Fruit fly (Drosophila melanogaster): ENCODE data around the gene CG6980.

DNA sequence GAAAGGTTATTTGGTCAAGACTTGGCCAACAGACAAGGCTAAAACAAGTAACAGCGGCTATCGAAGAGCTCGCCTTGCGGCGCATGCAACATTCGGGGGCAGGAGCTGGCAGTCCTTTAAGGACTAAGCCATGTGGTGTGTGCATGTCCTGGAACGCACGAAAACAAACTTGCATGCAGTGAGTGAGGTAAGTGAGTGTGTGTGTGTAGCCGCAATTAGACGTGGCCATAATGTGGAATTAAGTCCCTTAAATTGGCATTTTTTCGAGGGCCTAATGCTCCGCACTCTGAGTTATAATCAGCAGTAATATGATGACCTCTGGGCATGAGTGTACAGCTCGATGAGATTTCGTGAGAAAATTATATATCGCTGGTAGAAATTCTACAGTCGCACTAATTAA is 26.2 kb downstream of the CG6980 start, which contains the start of gene sosie:
- no peak for TF ChIP-seq Six4 (GFP tag; optimal IDR thresholded peaks at IDR 0.05)
- TF ChIP-seq Poxn (GFP tag; IDR thresholded peaks at IDR 0.05): no peak
- no peak for TF ChIP-seq lov (optimal IDR thresholded peaks at IDR 0.05)
- no peak for TF ChIP-seq lov (GFP tag; IDR thresholded peaks at IDR 0.05)
- TF ChIP-seq Hr51 (GFP tag; optimal IDR thresholded peaks at IDR 0.05): no peak

All from whole organism, embryonic.